Worm (Caenorhabditis elegans): Measurements from ENCODE around the gene K01A6.4.

ce11 chrIV:11772119-11772518 lies 32.0 kb upstream of the K01A6.4 start:
- TF ChIP-seq blmp-1 (tag; optimal IDR thresholded peaks at IDR 0.05) (no peak), elt-1 (tag; optimal IDR thresholded peaks at IDR 0.05; ENCODE audit: borderline replicate concordance, insufficient read depth) (no peak), ces-1 (GFP tag; optimal IDR thresholded peaks at IDR 0.05) (no peak)
